Worm (Caenorhabditis elegans) whole organism, midembryonic: ENCODE data around the gene F25E5.9.

Experiments used
- T22C8.4 ChIP-seq: fragments of 200-800 bp; sonication (Bioruptor generic); IDR thresholded peaks from 2 replicates; pipeline ENCODE4 v1.3.6; 2022; ENCODE audit warnings: missing genetic modification characterization, missing compliant biosample characterization
- ref-1 ChIP-seq: fragments of 200-800 bp; sonication (Bioruptor generic); conservative IDR thresholded peaks from 2 replicates; pipeline ENCODE4 v1.3.6; 2022; ENCODE audit warnings: missing genetic modification reagents, missing genetic modification characterization, missing compliant biosample characterization
- tab-1 ChIP-seq: fragments of 200-800 bp; sonication (Bioruptor generic); IDR thresholded peaks from 2 replicates; pipeline ENCODE4 v1.3.6; 2022; ENCODE audit warnings: missing genetic modification characterization, missing compliant biosample characterization
- ztf-29 ChIP-seq: fragments of 200-800 bp; sonication (Bioruptor generic); IDR thresholded peaks from 2 replicates; pipeline ENCODE4 v1.3.6; 2022; ENCODE audit warnings: missing genetic modification reagents, missing genetic modification characterization, missing compliant biosample characterization

ce11 chrV:7434805-7435363, 2.8 kb downstream of the F25E5.9 start:
- TF ChIP-seq ref-1 (no peak), tab-1 (no peak), T22C8.4 (no peak), ztf-29 (GFP tag; lab: Robert Waterston, UW) (no peak)
